Fruit fly (Drosophila melanogaster): ENCODE data around the gene CG10140.

dm6 chr3L:13420212-13420611, 20.1 kb downstream of the CG10140 start:
- TF ChIP-seq EcR (GFP tag; optimal IDR thresholded peaks at IDR 0.05) (no peak), pan (optimal IDR thresholded peaks at IDR 0.05) (no peak), Dll (optimal IDR thresholded peaks at IDR 0.05) (no peak), psq (optimal IDR thresholded peaks at IDR 0.05) (no peak), CG8478 (optimal IDR thresholded peaks at IDR 0.05) (no peak)

All from whole organism.